Worm (Caenorhabditis elegans) whole organism, young adult: Measurements from ENCODE around the gene srz-29.

ENCODE experiments used
- B0035.1 ChIP-seq: sonication (generic microtip); optimal IDR thresholded peaks from 2 replicates; lab custom pipeline; 2016; ENCODE audit warnings: missing genetic modification characterization, mild to moderate bottlenecking, missing compliant biosample characterization, missing genotype, missing genetic modification reagents
- F33H1.4 ChIP-seq: fragments of 200-800 bp; sonication (Bioruptor generic); IDR thresholded peaks from 2 replicates; pipeline ENCODE4 v1.3.6; 2022; ENCODE audit warnings: missing genetic modification reagents, missing genetic modification characterization, missing compliant biosample characterization
- F39B2.1 ChIP-seq: fragments of 200-800 bp; sonication (Bioruptor generic); IDR thresholded peaks from 2 replicates; pipeline ENCODE4 v1.3.6; 2022; ENCODE audit warnings: missing genetic modification reagents, missing genetic modification characterization, missing compliant biosample characterization
- F49E8.2 ChIP-seq: sonication (generic microtip); optimal IDR thresholded peaks from 3 replicates; lab custom pipeline; 2017; ENCODE audit warnings: missing genetic modification characterization, mild to moderate bottlenecking, missing compliant biosample characterization, antibody characterized with exemption, moderate library complexity; ENCODE audit not compliant: insufficient read depth
- T07F8.4 ChIP-seq: sonication (generic microtip); optimal IDR thresholded peaks from 2 replicates; lab custom pipeline; 2016; ENCODE audit warnings: mild to moderate bottlenecking, missing genetic modification characterization, moderate library complexity, missing compliant biosample characterization
- Y53F4B.3 ChIP-seq: fragments of 200-800 bp; sonication (Bioruptor generic); IDR thresholded peaks from 2 replicates; pipeline ENCODE4 v1.3.6; 2022; ENCODE audit warnings: missing genetic modification reagents, missing genetic modification characterization, missing compliant biosample characterization
- ZK185.1 ChIP-seq: sonication (generic microtip); optimal IDR thresholded peaks from 2 replicates; lab custom pipeline; 2016; ENCODE audit warnings: mild to moderate bottlenecking, missing genetic modification characterization, missing compliant biosample characterization; ENCODE audit not compliant: poor library complexity, severe bottlenecking
- ama-1 ChIP-seq, 3 experiments: fragments of 150-350 bp in 1 of 3; sonication (generic microtip) in 2 of 3; optimal IDR thresholded peaks; 2 replicates each; lab custom pipeline; 2014 to 2018; ENCODE audit warnings: missing biosample characterization in 2 of 3, missing genetic modification characterization in 2 of 3, missing genetic modification reagents in 2 of 3
- aptf-2 ChIP-seq: fragments of 200-800 bp; sonication (Bioruptor generic); conservative IDR thresholded peaks from 2 replicates; pipeline ENCODE4 v1.3.6; 2022; ENCODE audit warnings: missing genetic modification reagents, missing genetic modification characterization, missing compliant biosample characterization
- attf-5 ChIP-seq: fragments of 200-800 bp; sonication (Bioruptor generic); optimal IDR thresholded peaks from 2 replicates; lab custom pipeline; 2018; ENCODE audit warnings: mild to moderate bottlenecking, missing genetic modification characterization, missing compliant biosample characterization
- attf-6 ChIP-seq: fragments of 200-800 bp; sonication (Bioruptor generic); IDR thresholded peaks from 2 replicates; pipeline ENCODE4 v1.3.6; 2022; ENCODE audit warnings: missing genetic modification reagents, missing genetic modification characterization, missing compliant biosample characterization
- ceh-58 ChIP-seq: fragments of 200-800 bp; sonication (Bioruptor generic); IDR thresholded peaks from 2 replicates; pipeline ENCODE4 v1.3.6; 2022; ENCODE audit warnings: missing genetic modification characterization, missing compliant biosample characterization
- ceh-79 ChIP-seq: sonication (generic microtip); optimal IDR thresholded peaks from 2 replicates; lab custom pipeline; 2017; ENCODE audit warnings: mild to moderate bottlenecking, missing genetic modification characterization, missing compliant biosample characterization
- dpff-1 ChIP-seq: sonication (generic microtip); optimal IDR thresholded peaks from 2 replicates; lab custom pipeline; 2017; ENCODE audit warnings: mild to moderate bottlenecking, missing genetic modification characterization, missing compliant biosample characterization
- egl-44 ChIP-seq: fragments of 200-800 bp; sonication (Bioruptor generic); IDR thresholded peaks from 2 replicates; pipeline ENCODE4 v1.3.6; 2022; ENCODE audit warnings: missing genetic modification reagents, missing genetic modification characterization, missing compliant biosample characterization
- ets-4 ChIP-seq: fragments of 200-800 bp; sonication (Bioruptor generic); optimal IDR thresholded peaks from 2 replicates; lab custom pipeline; 2018; ENCODE audit warnings: mild to moderate bottlenecking, missing genetic modification characterization, missing compliant biosample characterization
- fkh-3 ChIP-seq: sonication (generic microtip); optimal IDR thresholded peaks from 2 replicates; lab custom pipeline; 2016; ENCODE audit warnings: mild to moderate bottlenecking, missing genetic modification characterization, missing compliant biosample characterization
- hlh-26 ChIP-seq: fragments of 200-800 bp; sonication (Bioruptor generic); conservative IDR thresholded peaks from 2 replicates; pipeline ENCODE4 v1.3.6; 2022; ENCODE audit warnings: missing genetic modification reagents, missing genetic modification characterization, missing compliant biosample characterization
- hmg-20 ChIP-seq: fragments of 200-800 bp; sonication (Bioruptor generic); IDR thresholded peaks from 2 replicates; pipeline ENCODE4 v1.3.6; 2022; ENCODE audit warnings: missing genetic modification reagents, missing genetic modification characterization, missing compliant biosample characterization
- lag-1 ChIP-seq: fragments of 200-800 bp; sonication (Bioruptor generic); IDR thresholded peaks from 2 replicates; pipeline ENCODE4 v1.3.6; 2022; ENCODE audit warnings: missing genetic modification reagents, missing genetic modification characterization, missing compliant biosample characterization
- lin-40 ChIP-seq: sonication (generic microtip); optimal IDR thresholded peaks from 2 replicates; lab custom pipeline; 2016; ENCODE audit warnings: missing genetic modification characterization, mild to moderate bottlenecking, missing compliant biosample characterization, missing genotype, missing genetic modification reagents
- madf-10 ChIP-seq: sonication (generic microtip); optimal IDR thresholded peaks from 2 replicates; lab custom pipeline; 2016; ENCODE audit warnings: mild to moderate bottlenecking, missing genetic modification characterization, missing compliant biosample characterization
- madf-6 ChIP-seq: fragments of 200-800 bp; sonication (Bioruptor generic); IDR thresholded peaks from 2 replicates; pipeline ENCODE4 v1.3.6; 2022; ENCODE audit warnings: missing genetic modification reagents, missing genetic modification characterization, missing compliant biosample characterization
- mel-28 ChIP-seq: sonication (generic microtip); optimal IDR thresholded peaks from 2 replicates; lab custom pipeline; 2016; ENCODE audit warnings: borderline replicate concordance, mild to moderate bottlenecking, missing genetic modification characterization, missing compliant biosample characterization
- nfya-1 ChIP-seq: sonication (generic microtip); optimal IDR thresholded peaks from 2 replicates; lab custom pipeline; 2017; ENCODE audit warnings: antibody characterized with exemption, missing compliant biosample characterization, missing genetic modification characterization, borderline replicate concordance; ENCODE audit not compliant: insufficient read depth
- nhr-120 ChIP-seq: fragments of 200-800 bp; sonication (Bioruptor generic); IDR thresholded peaks from 2 replicates; pipeline ENCODE4 v1.3.6; 2022; ENCODE audit warnings: missing genetic modification characterization, missing compliant biosample characterization
- nhr-80 ChIP-seq: sonication (generic microtip); optimal IDR thresholded peaks from 2 replicates; lab custom pipeline; 2016; ENCODE audit warnings: missing genetic modification characterization, missing compliant biosample characterization
- pbrm-1 ChIP-seq: fragments of 200-800 bp; sonication (Bioruptor generic); IDR thresholded peaks from 2 replicates; pipeline ENCODE4 v1.3.6; 2022; ENCODE audit warnings: missing genetic modification reagents, missing genetic modification characterization, missing compliant biosample characterization
- rcor-1 ChIP-seq: fragments of 200-800 bp; sonication (Bioruptor generic); IDR thresholded peaks from 2 replicates; pipeline ENCODE4 v1.3.6; 2022; ENCODE audit warnings: missing genetic modification reagents, missing genetic modification characterization, missing compliant biosample characterization
- sdz-38 ChIP-seq: sonication (generic microtip); optimal IDR thresholded peaks from 2 replicates; lab custom pipeline; 2016; ENCODE audit warnings: missing genotype, missing genetic modification characterization, missing compliant biosample characterization
- sea-2 ChIP-seq: fragments of 200-800 bp; sonication (Bioruptor generic); IDR thresholded peaks from 2 replicates; pipeline ENCODE4 v1.3.6; 2022; ENCODE audit warnings: missing genetic modification characterization, missing compliant biosample characterization
- snpc-1.1 ChIP-seq: sonication (generic microtip); optimal IDR thresholded peaks from 2 replicates; lab custom pipeline; 2017; ENCODE audit warnings: missing genetic modification characterization, mild to moderate bottlenecking, missing compliant biosample characterization, antibody characterized with exemption, moderate library complexity, missing genotype, missing genetic modification reagents; ENCODE audit not compliant: insufficient read depth
- snpc-4 ChIP-seq, 5 experiments: fragments of 150-350 bp in 1 of 5; sonication (generic microtip) in 4 of 5; optimal IDR thresholded peaks; 2 replicates each; lab custom pipeline; 2014 to 2018; ENCODE audit warnings: missing genetic modification characterization in 5 of 5, missing biosample characterization in 3 of 5, antibody characterized with exemption in 2 of 5, mild to moderate bottlenecking in 2 of 5, missing compliant biosample characterization in 2 of 5, missing genotype in 2 of 5, moderate library complexity in 2 of 5, missing genetic modification reagents in 1 of 5
- somi-1 ChIP-seq: fragments of 200-800 bp; sonication (Bioruptor generic); optimal IDR thresholded peaks from 2 replicates; lab custom pipeline; 2018; ENCODE audit warnings: mild to moderate bottlenecking, missing genetic modification characterization, missing compliant biosample characterization
- sptf-2 ChIP-seq: fragments of 200-800 bp; sonication (Bioruptor generic); optimal IDR thresholded peaks from 2 replicates; lab custom pipeline; 2018; ENCODE audit warnings: mild to moderate bottlenecking, missing genetic modification characterization, missing compliant biosample characterization
- tbx-9 ChIP-seq: sonication (generic microtip); optimal IDR thresholded peaks from 2 replicates; lab custom pipeline; 2016; ENCODE audit warnings: borderline replicate concordance, missing genetic modification characterization, inconsistent platforms, missing compliant biosample characterization
- tlf-1 ChIP-seq: fragments of 200-800 bp; sonication (Bioruptor generic); optimal IDR thresholded peaks from 2 replicates; lab custom pipeline; 2018; ENCODE audit warnings: mild to moderate bottlenecking, missing genetic modification characterization, missing compliant biosample characterization
- unc-130 ChIP-seq: sonication (generic microtip); optimal IDR thresholded peaks from 2 replicates; lab custom pipeline; 2016; ENCODE audit warnings: missing genetic modification reagents, missing genetic modification characterization, missing compliant biosample characterization
- zim-3 ChIP-seq: sonication (generic microtip); optimal IDR thresholded peaks from 2 replicates; lab custom pipeline; 2017; ENCODE audit warnings: mild to moderate bottlenecking, missing genetic modification characterization, moderate library complexity, missing compliant biosample characterization
- ztf-25 ChIP-seq: fragments of 200-800 bp; sonication (Bioruptor generic); IDR thresholded peaks from 2 replicates; pipeline ENCODE4 v1.3.6; 2022; ENCODE audit warnings: missing genetic modification reagents, missing genetic modification characterization, missing compliant biosample characterization

Gene srz-29

DNA sequence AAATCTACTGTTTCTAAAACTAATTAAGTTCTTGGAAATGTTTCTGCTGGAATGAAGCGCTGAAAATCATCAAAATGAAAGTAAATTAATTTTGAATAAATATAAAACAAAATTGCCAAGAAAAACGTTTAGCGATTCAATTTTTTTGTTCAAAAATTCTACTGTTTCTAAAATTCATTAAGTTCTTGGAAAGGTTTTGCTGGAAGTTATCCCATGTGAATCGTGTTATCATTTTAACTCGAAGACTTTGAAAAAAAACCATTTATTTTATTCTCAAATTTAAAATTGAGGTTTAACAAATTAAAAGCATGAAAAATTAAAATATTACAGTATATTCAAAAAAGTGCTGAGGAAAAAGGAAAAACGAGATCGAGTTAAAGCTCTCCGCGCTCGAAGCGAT, 39.1 kb upstream of the srz-29 start:
- TF ChIP-seq nhr-120 (GFP tag; lab: Robert Waterston, UW) (no peak), attf-6 (0 out of 2 replicates have a peak, but pooled peaks have one; percentile 55), snpc-4 (GFP tag; optimal IDR thresholded peaks at IDR 0.05; lab: Kevin White, UChicago) (no peak), snpc-4 (tag; optimal IDR thresholded peaks at IDR 0.05; lab: Kevin White, UChicago) (peak in 1 of 4 experiments; percentile 73)

- TF ChIP-seq nhr-80 (tag; lab: Kevin White, UChicago), result peak; percentile 13
- no peak for TF ChIP-seq ZK185.1 (tag; lab: Kevin White, UChicago)
- TF ChIP-seq somi-1, result no peak
- no peak for TF ChIP-seq ets-4
These were observed 37.0 kb upstream of the srz-29 start for ce11 chrIV:13682733-13683132.

DNA sequence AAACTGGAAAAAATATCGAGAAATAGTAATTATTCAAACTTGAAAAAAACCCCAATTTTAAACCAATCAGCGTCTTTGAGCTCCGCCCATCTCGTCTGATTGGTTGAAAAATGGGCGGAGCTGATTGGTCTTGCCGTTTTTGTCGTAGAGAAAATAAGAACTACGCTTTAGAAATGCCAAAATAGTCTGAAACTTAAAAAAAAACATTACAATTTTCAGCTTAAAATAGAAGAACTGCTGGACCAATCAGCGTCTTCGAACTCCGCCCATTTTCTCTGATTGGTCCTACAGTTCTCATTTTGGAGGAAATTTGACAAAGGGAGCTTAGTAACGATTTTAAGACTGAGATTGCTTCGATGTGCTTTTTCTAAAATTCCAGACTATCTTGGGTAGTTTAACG, 33.8 kb upstream of the srz-29 start:
- no peak for TF ChIP-seq lin-40 (tag; lab: Kevin White, UChicago)
- TF ChIP-seq madf-10 (tag; lab: Kevin White, UChicago), result no peak
- no peak for TF ChIP-seq ceh-58 (GFP tag; lab: Robert Waterston, UW)
- no peak for TF ChIP-seq rcor-1
- TF ChIP-seq nfya-1 (tag; lab: Kevin White, UChicago), result no peak
- TF ChIP-seq madf-6 (GFP tag; lab: Robert Waterston, UW), result no peak
- no peak for TF ChIP-seq snpc-1.1 (tag; lab: Kevin White, UChicago)
- TF ChIP-seq ceh-79 (tag; lab: Kevin White, UChicago), result no peak
- no peak for TF ChIP-seq mel-28 (tag; lab: Kevin White, UChicago)
- TF ChIP-seq hlh-26 (GFP tag; lab: Robert Waterston, UW), result no peak
- no peak for TF ChIP-seq egl-44 (GFP tag; lab: Robert Waterston, UW)
- TF ChIP-seq F49E8.2 (tag; lab: Kevin White, UChicago), result no peak
- TF ChIP-seq unc-130 (GFP tag; lab: Kevin White, UChicago), result no peak
- no peak for TF ChIP-seq sptf-2 (GFP tag; lab: Kevin White, UChicago)
- TF ChIP-seq fkh-3 (tag; lab: Kevin White, UChicago), result no peak
- TF ChIP-seq, all 124 proteins: peak for 0

- no peak for TF ChIP-seq ama-1 (optimal IDR thresholded peaks at IDR 0.05; lab: Kevin White, UChicago)
- TF ChIP-seq ama-1 (GFP tag; optimal IDR thresholded peaks at IDR 0.05; lab: Kevin White, UChicago), result no peak
- no peak for TF ChIP-seq ZK185.1 (tag; lab: Kevin White, UChicago)
- TF ChIP-seq hmg-20 (GFP tag; lab: Robert Waterston, UW), result no peak
- no peak for TF ChIP-seq F33H1.4 (GFP tag; lab: Robert Waterston, UW)
- no peak for TF ChIP-seq tbx-9 (tag; lab: Kevin White, UChicago)
- no peak for TF ChIP-seq Y53F4B.3 (GFP tag; lab: Robert Waterston, UW)
- no peak for TF ChIP-seq dpff-1 (tag; lab: Kevin White, UChicago)
- no peak for TF ChIP-seq F39B2.1 (GFP tag; lab: Robert Waterston, UW)
- TF ChIP-seq, all 124 proteins: peak for 0
These were observed 32.9 kb upstream of the srz-29 start, which contains the start of gene srlf-26 for ce11 chrIV:13678649-13679048. Gene srlf-26 (plus strand): TSS chrIV:13678949.

- TF ChIP-seq pbrm-1 (GFP tag; lab: Robert Waterston, UW) (no peak), hmg-20 (GFP tag; lab: Robert Waterston, UW) (no peak), T07F8.4 (tag; lab: Kevin White, UChicago) (no peak), ama-1 (optimal IDR thresholded peaks at IDR 0.05; lab: Kevin White, UChicago) (no peak), ama-1 (GFP tag; optimal IDR thresholded peaks at IDR 0.05; lab: Kevin White, UChicago) (no peak), lag-1 (no peak), Y53F4B.3 (GFP tag; lab: Robert Waterston, UW) (no peak), ceh-58 (GFP tag; lab: Robert Waterston, UW) (no peak), attf-5 (no peak), zim-3 (tag; lab: Kevin White, UChicago) (no peak), tbx-9 (tag; lab: Kevin White, UChicago) (no peak), aptf-2 (GFP tag; lab: Robert Waterston, UW) (no peak), B0035.1 (no peak), tlf-1 (GFP tag; lab: Kevin White, UChicago) (no peak), ztf-25 (GFP tag; lab: Robert Waterston, UW) (no peak), sdz-38 (tag; lab: Kevin White, UChicago) (no peak), sea-2 (no peak)
These were observed 27.8 kb upstream of the srz-29 start, which contains the start of gene oac-48 for ce11 chrIV:13673504-13673903. Gene oac-48 (plus strand): TSS chrIV:13673804.
